Worm (Caenorhabditis elegans) whole organism, early embryonic: ENCODE measurements around the gene T13F3.4.

Experiments used
- ama-1 ChIP-seq: fragments of 150-350 bp; optimal IDR thresholded peaks from 2 replicates; lab custom pipeline; 2014
- hnd-1 ChIP-seq: sonication (generic microtip); optimal IDR thresholded peaks from 2 replicates; lab custom pipeline; 2016; ENCODE audit warnings: missing genetic modification characterization, missing compliant biosample characterization
- pes-1 ChIP-seq: fragments of 200-800 bp; sonication (Bioruptor generic); IDR thresholded peaks from 2 replicates; pipeline ENCODE4 v1.3.6; 2022; ENCODE audit warnings: missing genetic modification reagents, missing genetic modification characterization, missing compliant biosample characterization

DNA sequence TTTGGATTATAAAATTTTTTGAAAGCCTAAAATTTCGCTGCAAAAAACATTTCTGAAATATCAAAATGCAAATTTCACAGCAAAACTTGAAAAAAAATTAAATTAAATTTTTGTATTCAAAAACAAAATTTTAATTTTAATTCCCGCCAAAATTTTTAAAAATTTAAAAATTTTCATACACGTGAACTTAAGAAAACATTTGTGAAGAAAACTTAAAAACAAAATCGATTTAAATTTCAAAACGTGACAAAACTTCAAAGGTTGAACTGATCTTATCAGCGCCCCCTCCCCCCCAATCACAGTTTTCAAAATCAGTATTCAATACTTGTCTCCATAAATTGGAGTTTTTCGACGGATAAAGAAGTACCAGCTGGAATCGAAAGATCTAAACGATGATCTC is 29.2 kb downstream of the T13F3.4 start, which contains the start of gene F21H7.5:
- TF ChIP-seq ama-1 (no peak), hnd-1 (tag; lab: Kevin White, UChicago) (no peak), pes-1 (GFP tag; lab: Robert Waterston, UW) (no peak)
